Worm (Caenorhabditis elegans): ENCODE data around the gene mtq-2.

DNA sequence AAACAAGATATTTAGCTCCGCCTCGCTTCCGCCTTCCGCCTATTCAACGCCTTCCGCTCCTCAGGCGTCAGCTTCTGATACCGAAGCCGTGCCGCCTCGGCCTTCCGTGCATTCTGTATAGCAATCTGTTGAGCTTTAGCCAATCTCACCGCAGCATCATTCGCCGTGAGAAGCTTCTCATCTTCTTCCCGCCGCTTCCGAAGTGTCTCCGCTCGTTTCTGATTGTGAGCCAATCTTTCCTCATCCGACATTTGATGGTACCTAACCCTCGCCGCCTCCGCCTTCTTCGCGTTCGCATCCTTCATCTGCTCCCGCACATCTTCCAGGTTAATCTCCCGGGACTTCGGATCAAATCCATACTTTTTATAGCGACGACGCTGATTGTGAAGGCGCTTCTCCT, 26.3 kb upstream of the mtq-2 start:
- TF ChIP-seq T22C8.4 (GFP tag; IDR thresholded peaks at IDR 0.05) (no peak), flt-1 (GFP tag; IDR thresholded peaks at IDR 0.05) (no peak), klf-2 (GFP tag; conservative IDR thresholded peaks at IDR 0.05) (no peak)

All from whole organism, midembryonic.